Fruit fly (Drosophila melanogaster) whole organism, embryonic: Measurements from ENCODE around the gene TwdlE.

Experiments used
- Adf1 ChIP-seq: fragments of 200-800 bp; sonication (Bioruptor generic); IDR thresholded peaks from 2 replicates; pipeline ENCODE4 v1.3.6; 2022; ENCODE audit warnings: missing biosample characterization, missing genetic modification characterization
- CG11085 ChIP-seq: fragments of 200-800 bp; sonication (Bioruptor generic); IDR thresholded peaks from 2 replicates; pipeline ENCODE4 v1.3.6; 2022; ENCODE audit warnings: missing biosample characterization, missing genetic modification characterization
- CG12219 ChIP-seq: fragments of 200-800 bp; sonication (Bioruptor generic); optimal IDR thresholded peaks from 3 replicates; lab custom pipeline; 2018; ENCODE audit warnings: missing biosample characterization, mild to moderate bottlenecking, missing genetic modification characterization
- CG1233 ChIP-seq: fragments of 200-800 bp; sonication (Bioruptor generic); optimal IDR thresholded peaks from 4 replicates; lab custom pipeline; 2018; ENCODE audit warnings: missing biosample characterization, mild to moderate bottlenecking, missing genetic modification characterization
- CG12659 ChIP-seq: fragments of 200-800 bp; sonication (Bioruptor generic); optimal IDR thresholded peaks from 3 replicates; lab custom pipeline; 2017; ENCODE audit warnings: mild to moderate bottlenecking, missing biosample characterization, missing genetic modification reagents, missing genetic modification characterization
- CG17328 ChIP-seq: fragments of 200-800 bp; sonication (Bioruptor generic); IDR thresholded peaks from 2 replicates; pipeline ENCODE4 v1.3.6; 2022; ENCODE audit warnings: missing biosample characterization, missing genetic modification characterization
- CG18764 ChIP-seq: fragments of 200-800 bp; sonication (Bioruptor generic); optimal IDR thresholded peaks from 3 replicates; lab custom pipeline; 2016; ENCODE audit warnings: missing biosample characterization, missing genetic modification characterization
- CG2875 ChIP-seq: fragments of 200-800 bp; sonication (Bioruptor generic); optimal IDR thresholded peaks from 2 replicates; lab custom pipeline; 2017; ENCODE audit warnings: missing biosample characterization, mild to moderate bottlenecking, missing genetic modification characterization, missing genetic modification reagents
- CG33557 ChIP-seq: fragments of 200-800 bp; sonication (Bioruptor generic); optimal IDR thresholded peaks from 2 replicates; lab custom pipeline; 2019; ENCODE audit warnings: missing biosample characterization, mild to moderate bottlenecking, missing genetic modification characterization, moderate library complexity
- CG3407 ChIP-seq: fragments of 200-800 bp; sonication (Bioruptor generic); optimal IDR thresholded peaks from 2 replicates; lab custom pipeline; 2018; ENCODE audit warnings: missing biosample characterization, mild to moderate bottlenecking, missing genetic modification characterization
- CG3995 ChIP-seq: fragments of 200-800 bp; sonication (Bioruptor generic); optimal IDR thresholded peaks from 3 replicates; lab custom pipeline; 2016; ENCODE audit warnings: missing biosample characterization, missing genetic modification characterization
- CG4820 ChIP-seq: fragments of 200-800 bp; sonication (Bioruptor generic); optimal IDR thresholded peaks from 3 replicates; lab custom pipeline; 2016; ENCODE audit warnings: missing biosample characterization, missing genetic modification characterization
- CG5180 ChIP-seq: fragments of 200-800 bp; sonication (Bioruptor generic); optimal IDR thresholded peaks from 3 replicates; lab custom pipeline; 2017; ENCODE audit warnings: missing biosample characterization, missing genetic modification characterization, mild to moderate bottlenecking, moderate library complexity, missing genetic modification reagents
- CG5953 ChIP-seq: fragments of 200-800 bp; sonication (Bioruptor generic); IDR thresholded peaks from 2 replicates; pipeline ENCODE4 v1.3.6; 2022; ENCODE audit warnings: missing biosample characterization, missing genetic modification characterization
- CG6175 ChIP-seq: fragments of 200-800 bp; sonication (Bioruptor generic); IDR thresholded peaks from 3 replicates; pipeline ENCODE4 v1.3.6; 2022; ENCODE audit warnings: missing biosample characterization, missing genetic modification characterization
- CG7556 ChIP-seq: fragments of 200-800 bp; sonication (Bioruptor generic); optimal IDR thresholded peaks from 2 replicates; lab custom pipeline; 2017; ENCODE audit warnings: missing biosample characterization, mild to moderate bottlenecking, missing genetic modification characterization
- CG8359 ChIP-seq: fragments of 200-800 bp; sonication (Bioruptor generic); optimal IDR thresholded peaks from 2 replicates; lab custom pipeline; 2017; ENCODE audit warnings: missing biosample characterization, mild to moderate bottlenecking, missing genetic modification characterization, borderline replicate concordance
- CG9797 ChIP-seq: fragments of 200-800 bp; sonication (Bioruptor generic); optimal IDR thresholded peaks from 3 replicates; lab custom pipeline; 2018; ENCODE audit warnings: missing biosample characterization, mild to moderate bottlenecking, missing genetic modification characterization
- Dbx ChIP-seq: fragments of 200-800 bp; sonication (Bioruptor generic); IDR thresholded peaks from 3 replicates; pipeline ENCODE4 v1.3.6; 2022; ENCODE audit warnings: missing biosample characterization, missing genetic modification characterization
- Dfd ChIP-seq, 2 experiments: fragments of >200 bp; optimal IDR thresholded peaks; 2 replicates each; lab custom pipeline; 2017; ENCODE audit warnings: missing biosample characterization in 2 of 2, missing genetic modification characterization in 2 of 2
- ERR ChIP-seq: fragments of 200-800 bp; sonication (Bioruptor generic); optimal IDR thresholded peaks from 2 replicates; lab custom pipeline; 2016; ENCODE audit warnings: missing biosample characterization, missing genetic modification characterization
- Hr51 ChIP-seq, 2 experiments: fragments of 200-800 bp; sonication (Bioruptor generic); optimal IDR thresholded peaks; 2 replicates in 1 of 2; 3 replicates in 1 of 2; lab custom pipeline; 2016 to 2018; ENCODE audit warnings: missing biosample characterization in 2 of 2, missing genetic modification characterization in 2 of 2, mild to moderate bottlenecking in 1 of 2, moderate library complexity in 1 of 2
- Mes4 ChIP-seq: fragments of 200-800 bp; sonication (Bioruptor generic); optimal IDR thresholded peaks from 2 replicates; lab custom pipeline; 2016; ENCODE audit warnings: missing biosample characterization, missing genetic modification characterization
- NC2α ChIP-seq: fragments of 200-800 bp; sonication (Bioruptor generic); optimal IDR thresholded peaks from 2 replicates; lab custom pipeline; 2016; ENCODE audit warnings: missing biosample characterization, missing genetic modification characterization
- Scr ChIP-seq: fragments of 200-800 bp; sonication (Bioruptor generic); IDR thresholded peaks from 2 replicates; pipeline ENCODE4 v1.3.6; 2022; ENCODE audit warnings: missing biosample characterization, missing genetic modification characterization; ENCODE audit not compliant: partially characterized antibody
- Trl ChIP-seq, 3 experiments: fragments of >200 bp in 2 of 3; fragments of 200-800 bp in 1 of 3; sonication (Bioruptor generic) in 1 of 3; optimal IDR thresholded peaks; 2 replicates in 1 of 3; 3 replicates in 2 of 3; lab custom pipeline; 2016 to 2017; ENCODE audit warnings: missing biosample characterization in 1 of 3, missing genetic modification characterization in 1 of 3
- Vsx1 ChIP-seq: fragments of 200-800 bp; sonication (Bioruptor generic); optimal IDR thresholded peaks from 2 replicates; lab custom pipeline; 2017; ENCODE audit warnings: missing biosample characterization, mild to moderate bottlenecking, missing genetic modification characterization, missing genetic modification reagents
- Xbp1 ChIP-seq: fragments of 200-800 bp; sonication (Bioruptor generic); optimal IDR thresholded peaks from 3 replicates; lab custom pipeline; 2016; ENCODE audit warnings: missing biosample characterization, mild to moderate bottlenecking, missing genetic modification characterization
- ap ChIP-seq: fragments of 200-800 bp; sonication (Bioruptor generic); IDR thresholded peaks from 2 replicates; pipeline ENCODE4 v1.3.6; 2022; ENCODE audit warnings: missing biosample characterization, missing genetic modification characterization
- cato ChIP-seq: fragments of 200-800 bp; sonication (Bioruptor generic); optimal IDR thresholded peaks from 2 replicates; lab custom pipeline; 2016; ENCODE audit warnings: missing biosample characterization, missing genetic modification characterization, borderline replicate concordance
- cg ChIP-seq: fragments of 200-800 bp; sonication (Bioruptor generic); optimal IDR thresholded peaks from 3 replicates; lab custom pipeline; 2019; ENCODE audit warnings: missing biosample characterization, mild to moderate bottlenecking, missing genetic modification characterization, moderate library complexity
- crc ChIP-seq: fragments of 200-800 bp; sonication (Bioruptor generic); optimal IDR thresholded peaks from 2 replicates; lab custom pipeline; 2016; ENCODE audit warnings: missing biosample characterization, missing genetic modification characterization
- dpn ChIP-seq, 2 experiments: fragments of 200-800 bp; sonication (Bioruptor generic); optimal IDR thresholded peaks; 3 replicates each; lab custom pipeline; 2016; ENCODE audit warnings: missing biosample characterization in 2 of 2, missing genetic modification characterization in 2 of 2
- eyg ChIP-seq: fragments of 200-800 bp; sonication (Bioruptor generic); optimal IDR thresholded peaks from 3 replicates; lab custom pipeline; 2016; ENCODE audit warnings: missing biosample characterization, missing genetic modification characterization
- gem ChIP-seq: fragments of 200-800 bp; sonication (Bioruptor generic); optimal IDR thresholded peaks from 2 replicates; lab custom pipeline; 2019; ENCODE audit warnings: missing biosample characterization, mild to moderate bottlenecking, missing genetic modification characterization, moderate library complexity
- grau ChIP-seq: fragments of 200-800 bp; optimal IDR thresholded peaks from 3 replicates; lab custom pipeline; 2019; ENCODE audit warnings: missing biosample characterization, mild to moderate bottlenecking, missing genetic modification characterization, moderate library complexity
- hkb ChIP-seq, 2 experiments: fragments of 200-800 bp in 1 of 2; fragments of >200 bp in 1 of 2; sonication (Bioruptor generic) in 1 of 2; IDR thresholded peaks in 1 of 2; optimal IDR thresholded peaks in 1 of 2; 2 replicates each; pipeline versions ENCODE4 v1.3.6 to Lab custom; 2017 to 2022; ENCODE audit warnings: missing biosample characterization in 1 of 2, missing genetic modification characterization in 1 of 2
- jigr1 ChIP-seq: fragments of 200-800 bp; sonication (Bioruptor generic); IDR thresholded peaks from 3 replicates; pipeline ENCODE4 v1.3.6; 2022; ENCODE audit warnings: missing biosample characterization, missing genetic modification characterization
- ken ChIP-seq: fragments of 200-800 bp; sonication (Bioruptor generic); IDR thresholded peaks from 3 replicates; pipeline ENCODE4 v1.3.6; 2022; ENCODE audit warnings: missing biosample characterization, missing genetic modification characterization
- lab ChIP-seq: fragments of 200-800 bp; sonication (Bioruptor generic); optimal IDR thresholded peaks from 3 replicates; lab custom pipeline; 2017; ENCODE audit warnings: missing biosample characterization, missing genetic modification characterization, mild to moderate bottlenecking, moderate library complexity, missing genetic modification reagents
- lov ChIP-seq, 2 experiments: fragments of 200-800 bp in 1 of 2; fragments of >200 bp in 1 of 2; sonication (Bioruptor generic) in 1 of 2; IDR thresholded peaks in 1 of 2; optimal IDR thresholded peaks in 1 of 2; 2 replicates in 1 of 2; 3 replicates in 1 of 2; pipeline versions ENCODE4 v1.3.6 to Lab custom; 2017 to 2022; ENCODE audit warnings: missing biosample characterization in 1 of 2, missing genetic modification characterization in 1 of 2
- phol ChIP-seq: fragments of 200-800 bp; sonication (Bioruptor generic); optimal IDR thresholded peaks from 3 replicates; lab custom pipeline; 2018; ENCODE audit warnings: missing biosample characterization, mild to moderate bottlenecking, missing genetic modification characterization, moderate library complexity
- repo ChIP-seq: fragments of 200-800 bp; sonication (Bioruptor generic); optimal IDR thresholded peaks from 2 replicates; lab custom pipeline; 2016; ENCODE audit warnings: missing biosample characterization, missing genetic modification characterization
- sens-2 ChIP-seq: fragments of 200-800 bp; sonication (Bioruptor generic); IDR thresholded peaks from 2 replicates; pipeline ENCODE4 v1.3.6; 2022; ENCODE audit warnings: missing biosample characterization, missing genetic modification characterization
- sima ChIP-seq: fragments of 200-800 bp; sonication (Bioruptor generic); optimal IDR thresholded peaks from 2 replicates; lab custom pipeline; 2016; ENCODE audit warnings: missing biosample characterization, missing genetic modification characterization
- tio ChIP-seq: fragments of 200-800 bp; sonication (Bioruptor generic); optimal IDR thresholded peaks from 2 replicates; lab custom pipeline; 2017; ENCODE audit warnings: missing biosample characterization, missing genetic modification characterization, inconsistent platforms
- ttk ChIP-seq: fragments of 200-800 bp; sonication (Bioruptor generic); IDR thresholded peaks from 2 replicates; pipeline ENCODE4 v2.1.2; 2022; ENCODE audit warnings: missing biosample characterization, missing genetic modification characterization
- vfl ChIP-seq: fragments of 200-800 bp; sonication (Bioruptor generic); optimal IDR thresholded peaks from 2 replicates; lab custom pipeline; 2016; ENCODE audit warnings: missing biosample characterization, missing genetic modification characterization
- yki ChIP-seq: fragments of >200 bp; optimal IDR thresholded peaks from 3 replicates; lab custom pipeline; 2018

The TwdlE gene

DNA sequence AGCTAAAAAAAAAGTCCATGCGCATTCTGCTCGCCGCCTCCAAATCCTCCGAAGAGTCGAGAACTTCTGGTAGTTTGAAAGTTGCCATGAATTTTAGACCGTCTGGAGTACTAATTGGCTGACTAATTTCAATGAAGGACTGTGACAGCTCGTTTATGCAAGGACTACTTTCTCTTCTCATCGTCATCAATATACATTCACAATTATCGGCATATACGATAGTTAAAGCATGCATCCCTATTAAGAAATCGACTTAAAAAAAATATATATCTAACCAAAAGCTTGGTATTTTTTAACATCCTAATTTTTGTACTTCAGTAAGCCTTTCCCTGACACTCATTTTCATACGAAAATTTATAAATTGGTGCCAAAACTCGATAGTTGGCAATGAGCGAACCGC is 20.5 kb downstream of the TwdlE start, which contains the start of gene CG14537:
CG14537 (plus strand) TSS at position 301 of the 400 bp plus-strand sequence.
- TF ChIP-seq ken (GFP tag; lab: Robert Waterston, UW), result no peak
- no peak for TF ChIP-seq lov (optimal IDR thresholded peaks at IDR 0.05; lab: Kevin White, UChicago)
- no peak for TF ChIP-seq lov (GFP tag; IDR thresholded peaks at IDR 0.05; lab: Robert Waterston, UW)
- no peak for TF ChIP-seq CG12219 (GFP tag; lab: Kevin White, UChicago)
- TF ChIP-seq hkb (optimal IDR thresholded peaks at IDR 0.05; lab: Kevin White, UChicago), result no peak
- TF ChIP-seq hkb (GFP tag; IDR thresholded peaks at IDR 0.05; lab: Robert Waterston, UW), result no peak
- TF ChIP-seq sens-2, result no peak
- TF ChIP-seq grau, result no peak
- no peak for TF ChIP-seq crc (GFP tag; lab: Kevin White, UChicago)
- no peak for TF ChIP-seq CG33557 (GFP tag; lab: Kevin White, UChicago)
- no peak for TF ChIP-seq ttk (GFP tag; lab: Robert Waterston, UW)
- TF ChIP-seq CG5953 (GFP tag; lab: Robert Waterston, UW), result no peak
- TF ChIP-seq CG3407 (GFP tag; lab: Kevin White, UChicago), result no peak
- no peak for TF ChIP-seq CG5180 (GFP tag; lab: Kevin White, UChicago)

- TF ChIP-seq CG4820 (GFP tag; lab: Kevin White, UChicago), result no peak
- TF ChIP-seq Adf1 (GFP tag; lab: Robert Waterston, UW), result no peak
- no peak for TF ChIP-seq CG8359 (GFP tag; lab: Kevin White, UChicago)
- no peak for TF ChIP-seq CG11085 (GFP tag; lab: Robert Waterston, UW)
- TF ChIP-seq dpn (GFP tag; optimal IDR thresholded peaks at IDR 0.05; lab: Kevin White, UChicago), result no peak
- no peak for TF ChIP-seq ap
- TF ChIP-seq Vsx1 (GFP tag; lab: Kevin White, UChicago), result no peak
- TF ChIP-seq jigr1, result no peak
- no peak for TF ChIP-seq cato (GFP tag; lab: Kevin White, UChicago)
- no peak for TF ChIP-seq phol (tag; lab: Kevin White, UChicago)
- TF ChIP-seq repo (GFP tag; lab: Kevin White, UChicago), result no peak
- peak in 1 of 2 experiments; percentile 15 for TF ChIP-seq Hr51 (GFP tag; optimal IDR thresholded peaks at IDR 0.05; lab: Kevin White, UChicago)
- no peak for TF ChIP-seq CG9797 (GFP tag; lab: Kevin White, UChicago)
- TF ChIP-seq CG1233, result no peak
- TF ChIP-seq Mes4, result no peak
- TF ChIP-seq Xbp1 (GFP tag; lab: Kevin White, UChicago), result no peak
- TF ChIP-seq CG12659 (GFP tag; lab: Kevin White, UChicago), result peak; percentile 15
- TF ChIP-seq CG7556 (GFP tag; lab: Kevin White, UChicago), result peak; percentile 57
- no peak for TF ChIP-seq vfl
- TF ChIP-seq CG18764 (GFP tag; lab: Kevin White, UChicago), result no peak
- no peak for TF ChIP-seq CG2875
- TF ChIP-seq NC2α (GFP tag; lab: Kevin White, UChicago), result no peak
- no peak for TF ChIP-seq CG6175 (GFP tag; lab: Robert Waterston, UW)
- no peak for TF ChIP-seq ERR (GFP tag; lab: Kevin White, UChicago)
- no peak for TF ChIP-seq tio
- peak; percentile 37 for TF ChIP-seq gem
- TF ChIP-seq eyg, result no peak
- TF ChIP-seq cg, result no peak
- TF ChIP-seq CG3995 (GFP tag; lab: Kevin White, UChicago), result no peak
- TF ChIP-seq sima (GFP tag; lab: Kevin White, UChicago), result no peak
- no peak for TF ChIP-seq CG17328
- no peak for TF ChIP-seq Dbx (GFP tag; lab: Robert Waterston, UW)
- TF ChIP-seq yki (lab: Kevin White, UChicago), result no peak
- TF ChIP-seq Dfd (GFP tag; optimal IDR thresholded peaks at IDR 0.05; lab: Kevin White, UChicago), result no peak
- TF ChIP-seq lab (GFP tag; lab: Kevin White, UChicago), result peak; percentile 27
- TF ChIP-seq Scr, result no peak
- TF ChIP-seq Trl (optimal IDR thresholded peaks at IDR 0.05; lab: Kevin White, UChicago), result no peak
- no peak for TF ChIP-seq Trl (GFP tag; optimal IDR thresholded peaks at IDR 0.05; lab: Kevin White, UChicago)
These were observed 22.6 kb downstream of the TwdlE start for dm6 chr2L:7838024-7838423.
